Worm (Caenorhabditis elegans) whole organism, late embryonic: ENCODE data around the gene C49A9.6.

Experiments
- C38D4.7 ChIP-seq: fragments of 200-800 bp; sonication (Bioruptor generic); optimal IDR thresholded peaks from 2 replicates; lab custom pipeline; 2018; ENCODE audit warnings: mild to moderate bottlenecking, missing genetic modification characterization, moderate library complexity, missing compliant biosample characterization
- ahr-1 ChIP-seq: sonication (generic microtip); optimal IDR thresholded peaks from 2 replicates; lab custom pipeline; 2016; ENCODE audit warnings: missing genetic modification characterization, missing compliant biosample characterization
- ama-1 ChIP-seq: fragments of 150-350 bp; optimal IDR thresholded peaks from 2 replicates; lab custom pipeline; 2014
- ceh-31 ChIP-seq: sonication (generic microtip); optimal IDR thresholded peaks from 2 replicates; lab custom pipeline; 2016; ENCODE audit warnings: missing genetic modification characterization, missing compliant biosample characterization
- ceh-6 ChIP-seq: fragments of 200-800 bp; sonication (Bioruptor generic); optimal IDR thresholded peaks from 2 replicates; lab custom pipeline; 2018; ENCODE audit warnings: mild to moderate bottlenecking, missing genetic modification characterization, missing compliant biosample characterization
- elt-2 ChIP-seq: sonication (generic microtip); optimal IDR thresholded peaks from 2 replicates; lab custom pipeline; 2016; ENCODE audit warnings: missing genetic modification reagents, missing genetic modification characterization, missing compliant biosample characterization
- fkh-10 ChIP-seq: fragments of 150-350 bp; optimal IDR thresholded peaks from 2 replicates; lab custom pipeline; 2014; ENCODE audit warnings: missing biosample characterization, missing genetic modification reagents, missing genetic modification characterization
- pag-3 ChIP-seq: sonication (generic microtip); optimal IDR thresholded peaks from 2 replicates; lab custom pipeline; 2016; ENCODE audit warnings: missing compliant biosample characterization, missing genetic modification characterization, borderline replicate concordance
- sox-2 ChIP-seq: fragments of 200-800 bp; sonication (Bioruptor generic); IDR thresholded peaks from 2 replicates; pipeline ENCODE4 v1.3.6; 2022; ENCODE audit warnings: missing genetic modification reagents, missing genetic modification characterization, missing compliant biosample characterization
- sox-4 ChIP-seq: sonication (generic microtip); optimal IDR thresholded peaks from 2 replicates; lab custom pipeline; 2017; ENCODE audit warnings: mild to moderate bottlenecking, missing genetic modification characterization, inconsistent platforms, missing compliant biosample characterization
- tbx-2 ChIP-seq: sonication (generic microtip); optimal IDR thresholded peaks from 2 replicates; lab custom pipeline; 2016; ENCODE audit warnings: missing genetic modification characterization, missing compliant biosample characterization

ce11 chrIV:6206294-6206776 is 4.4 kb upstream of the C49A9.6 start, which contains the start of gene C49A9.10:
- TF ChIP-seq ahr-1 (peak; percentile 37), fkh-10 (GFP tag; lab: Kevin White, UChicago) (no peak), sox-2 (GFP tag; lab: Robert Waterston, UW) (no peak), ceh-31 (tag; lab: Kevin White, UChicago) (peak; percentile 96), ceh-6 (GFP tag; lab: Kevin White, UChicago) (no peak), tbx-2 (tag; lab: Kevin White, UChicago) (peak; percentile 89), C38D4.7 (no peak), ama-1 (lab: Kevin White, UChicago) (no peak), elt-2 (tag; lab: Kevin White, UChicago) (peak; percentile 77), sox-4 (tag; lab: Kevin White, UChicago) (no peak), pag-3 (tag; lab: Kevin White, UChicago) (no peak)
